Worm (Caenorhabditis elegans) whole organism, early embryonic: Measurements from ENCODE around the gene flp-14.

Experiments
- B0310.2 ChIP-seq: sonication (generic microtip); optimal IDR thresholded peaks from 2 replicates; lab custom pipeline; 2016; ENCODE audit warnings: mild to moderate bottlenecking, missing genetic modification characterization, missing compliant biosample characterization
- F13C5.2 ChIP-seq: sonication (generic microtip); optimal IDR thresholded peaks from 2 replicates; lab custom pipeline; 2017; ENCODE audit warnings: mild to moderate bottlenecking, missing genetic modification characterization, inconsistent platforms, missing compliant biosample characterization
- aly-1 ChIP-seq: sonication (generic microtip); optimal IDR thresholded peaks from 2 replicates; lab custom pipeline; 2016; ENCODE audit warnings: missing genetic modification characterization, missing compliant biosample characterization
- ama-1 ChIP-seq: fragments of 150-350 bp; optimal IDR thresholded peaks from 2 replicates; lab custom pipeline; 2014
- ceh-13 ChIP-seq: fragments of 200-800 bp; sonication (Bioruptor generic); optimal IDR thresholded peaks from 2 replicates; lab custom pipeline; 2018; ENCODE audit warnings: mild to moderate bottlenecking, missing genetic modification characterization, missing compliant biosample characterization
- ceh-36 ChIP-seq: sonication (generic microtip); optimal IDR thresholded peaks from 2 replicates; lab custom pipeline; 2016; ENCODE audit warnings: missing genetic modification characterization, inconsistent platforms, missing compliant biosample characterization
- ets-7 ChIP-seq: sonication (generic microtip); optimal IDR thresholded peaks from 2 replicates; lab custom pipeline; 2016; ENCODE audit warnings: missing genotype, missing genetic modification characterization, missing compliant biosample characterization
- flt-1 ChIP-seq: fragments of 200-800 bp; sonication (Bioruptor generic); IDR thresholded peaks from 2 replicates; pipeline ENCODE4 v1.3.6; 2022; ENCODE audit warnings: missing genetic modification characterization, missing compliant biosample characterization
- hmbx-1 ChIP-seq: sonication (generic microtip); optimal IDR thresholded peaks from 2 replicates; lab custom pipeline; 2016; ENCODE audit warnings: mild to moderate bottlenecking, missing genetic modification characterization, missing compliant biosample characterization
- hmg-4 ChIP-seq: fragments of 200-800 bp; sonication (Bioruptor generic); optimal IDR thresholded peaks from 2 replicates; lab custom pipeline; 2018; ENCODE audit warnings: mild to moderate bottlenecking, missing genetic modification characterization, missing compliant biosample characterization
- hnd-1 ChIP-seq: sonication (generic microtip); optimal IDR thresholded peaks from 2 replicates; lab custom pipeline; 2016; ENCODE audit warnings: missing genetic modification characterization, missing compliant biosample characterization
- pes-1 ChIP-seq: fragments of 200-800 bp; sonication (Bioruptor generic); IDR thresholded peaks from 2 replicates; pipeline ENCODE4 v1.3.6; 2022; ENCODE audit warnings: missing genetic modification reagents, missing genetic modification characterization, missing compliant biosample characterization
- scrt-1 ChIP-seq: fragments of 200-800 bp; sonication (Bioruptor generic); IDR thresholded peaks from 2 replicates; pipeline ENCODE4 v1.3.6; 2022; ENCODE audit warnings: missing genetic modification characterization, missing compliant biosample characterization
- sea-1 ChIP-seq: fragments of 200-800 bp; sonication (Bioruptor generic); conservative IDR thresholded peaks from 2 replicates; pipeline ENCODE4 v1.3.6; 2022; ENCODE audit warnings: missing genetic modification characterization, missing compliant biosample characterization
- tbx-11 ChIP-seq: fragments of 200-800 bp; sonication (Bioruptor generic); IDR thresholded peaks from 2 replicates; pipeline ENCODE4 v1.3.6; 2022; ENCODE audit warnings: missing genetic modification characterization, missing compliant biosample characterization
- tbx-37 ChIP-seq: fragments of 200-800 bp; sonication (Bioruptor generic); conservative IDR thresholded peaks from 2 replicates; pipeline ENCODE4 v1.3.6; 2022; ENCODE audit warnings: missing genetic modification reagents, missing genetic modification characterization, missing compliant biosample characterization
- tra-4 ChIP-seq: sonication (generic microtip); optimal IDR thresholded peaks from 2 replicates; lab custom pipeline; 2017; ENCODE audit warnings: missing genetic modification characterization, missing compliant biosample characterization

flp-14 gene

ce11 chrIII:12885153-12885552, 25.2 kb upstream of the flp-14 start:
- TF ChIP-seq ceh-36 (tag; lab: Kevin White, UChicago) (no peak), tra-4 (tag; lab: Kevin White, UChicago) (no peak), B0310.2 (tag; lab: Kevin White, UChicago) (no peak), aly-1 (tag; lab: Kevin White, UChicago) (no peak), tbx-11 (GFP tag; lab: Robert Waterston, UW) (no peak), ceh-13 (GFP tag; lab: Kevin White, UChicago) (no peak), ets-7 (tag; lab: Kevin White, UChicago) (no peak), hnd-1 (tag; lab: Kevin White, UChicago) (no peak), flt-1 (no peak), sea-1 (GFP tag; lab: Robert Waterston, UW) (no peak), F13C5.2 (tag; lab: Kevin White, UChicago) (no peak), ama-1 (lab: Kevin White, UChicago) (no peak), scrt-1 (no peak), tbx-37 (GFP tag; lab: Robert Waterston, UW) (no peak), hmg-4 (GFP tag; lab: Kevin White, UChicago) (no peak), pes-1 (GFP tag; lab: Robert Waterston, UW) (no peak), hmbx-1 (tag; lab: Kevin White, UChicago) (no peak)

ce11 chrIII:12891580-12891979, 18.7 kb upstream of the flp-14 start, which contains the start of the genes Y37D8A.29 and unc-71:
Gene Y37D8A.29, minus strand, starts transcription at chrIII:12891680.
Gene unc-71, minus strand, starts transcription at chrIII:12891738.
- TF ChIP-seq tbx-37 (GFP tag; lab: Robert Waterston, UW) (no peak), ceh-13 (GFP tag; lab: Kevin White, UChicago) (no peak), ceh-36 (tag; lab: Kevin White, UChicago) (no peak), flt-1 (no peak), scrt-1 (no peak), aly-1 (tag; lab: Kevin White, UChicago) (no peak), B0310.2 (tag; lab: Kevin White, UChicago) (no peak), hnd-1 (tag; lab: Kevin White, UChicago) (no peak), tbx-11 (GFP tag; lab: Robert Waterston, UW) (no peak), tra-4 (tag; lab: Kevin White, UChicago) (no peak), pes-1 (GFP tag; lab: Robert Waterston, UW) (no peak), F13C5.2 (tag; lab: Kevin White, UChicago) (no peak), sea-1 (GFP tag; lab: Robert Waterston, UW) (no peak), hmg-4 (GFP tag; lab: Kevin White, UChicago) (no peak), ama-1 (lab: Kevin White, UChicago) (no peak), hmbx-1 (tag; lab: Kevin White, UChicago) (no peak), ets-7 (tag; lab: Kevin White, UChicago) (no peak)

- no peak for TF ChIP-seq ceh-36 (tag; lab: Kevin White, UChicago)
- no peak for TF ChIP-seq ama-1 (lab: Kevin White, UChicago)
- TF ChIP-seq sea-1 (GFP tag; lab: Robert Waterston, UW), result no peak
- TF ChIP-seq tbx-11 (GFP tag; lab: Robert Waterston, UW), result no peak
- TF ChIP-seq B0310.2 (tag; lab: Kevin White, UChicago), result no peak
- no peak for TF ChIP-seq F13C5.2 (tag; lab: Kevin White, UChicago)
- no peak for TF ChIP-seq tbx-37 (GFP tag; lab: Robert Waterston, UW)
- no peak for TF ChIP-seq hmg-4 (GFP tag; lab: Kevin White, UChicago)
- no peak for TF ChIP-seq aly-1 (tag; lab: Kevin White, UChicago)
- no peak for TF ChIP-seq tra-4 (tag; lab: Kevin White, UChicago)
- no peak for TF ChIP-seq scrt-1
- TF ChIP-seq hmbx-1 (tag; lab: Kevin White, UChicago), result no peak
- TF ChIP-seq ets-7 (tag; lab: Kevin White, UChicago), result no peak
- TF ChIP-seq ceh-13 (GFP tag; lab: Kevin White, UChicago), result no peak
- TF ChIP-seq flt-1, result no peak
Observed at ce11 chrIII:12892767-12893166, 17.5 kb upstream of the flp-14 start.

ce11 chrIII:12894207-12894606, 16.1 kb upstream of the flp-14 start:
- TF ChIP-seq scrt-1 (no peak), pes-1 (GFP tag; lab: Robert Waterston, UW) (no peak), ceh-36 (tag; lab: Kevin White, UChicago) (no peak), flt-1 (0 out of 2 replicates have a peak, but pooled peaks have one; percentile 48), hnd-1 (tag; lab: Kevin White, UChicago) (no peak), F13C5.2 (tag; lab: Kevin White, UChicago) (no peak), aly-1 (tag; lab: Kevin White, UChicago) (no peak), ets-7 (tag; lab: Kevin White, UChicago) (no peak), B0310.2 (tag; lab: Kevin White, UChicago) (no peak), hmg-4 (GFP tag; lab: Kevin White, UChicago) (peak; percentile 64), tra-4 (tag; lab: Kevin White, UChicago) (no peak), sea-1 (GFP tag; lab: Robert Waterston, UW) (peak; percentile 52; the same call in 1 of the 2 replicates), tbx-37 (GFP tag; lab: Robert Waterston, UW) (no peak), tbx-11 (GFP tag; lab: Robert Waterston, UW) (0 out of 2 replicates have a peak, but pooled peaks have one; percentile 44), ceh-13 (GFP tag; lab: Kevin White, UChicago) (no peak), ama-1 (lab: Kevin White, UChicago) (no peak), hmbx-1 (tag; lab: Kevin White, UChicago) (no peak)

ce11 chrIII:12904052-12904451, 6.3 kb upstream of the flp-14 start:
- TF ChIP-seq scrt-1, result no peak
- no peak for TF ChIP-seq flt-1
- no peak for TF ChIP-seq ceh-13 (GFP tag; lab: Kevin White, UChicago)
- TF ChIP-seq B0310.2 (tag; lab: Kevin White, UChicago), result no peak
- no peak for TF ChIP-seq ets-7 (tag; lab: Kevin White, UChicago)
- TF ChIP-seq F13C5.2 (tag; lab: Kevin White, UChicago), result no peak
- no peak for TF ChIP-seq tbx-37 (GFP tag; lab: Robert Waterston, UW)
- no peak for TF ChIP-seq hnd-1 (tag; lab: Kevin White, UChicago)
- no peak for TF ChIP-seq sea-1 (GFP tag; lab: Robert Waterston, UW)
- no peak for TF ChIP-seq aly-1 (tag; lab: Kevin White, UChicago)
- TF ChIP-seq hmg-4 (GFP tag; lab: Kevin White, UChicago), result no peak
- TF ChIP-seq hmbx-1 (tag; lab: Kevin White, UChicago), result no peak
- TF ChIP-seq pes-1 (GFP tag; lab: Robert Waterston, UW), result no peak
- TF ChIP-seq ama-1 (lab: Kevin White, UChicago), result no peak
